Fruit fly (Drosophila melanogaster) whole organism, adult: ENCODE results near the gene CG45071.

ENCODE experiments used
- CG7045 ChIP-seq: fragments of 200-800 bp; sonication (Bioruptor generic); optimal IDR thresholded peaks from 2 replicates; lab custom pipeline; 2017; ENCODE audit warnings: missing biosample characterization, mild to moderate bottlenecking, missing genetic modification characterization
- CG7101 ChIP-seq: fragments of 200-800 bp; sonication (Bioruptor generic); optimal IDR thresholded peaks from 2 replicates; lab custom pipeline; 2018; ENCODE audit warnings: missing biosample characterization, mild to moderate bottlenecking, missing genetic modification characterization, moderate library complexity
- cnc ChIP-seq, 2 experiments: fragments of >200 bp; optimal IDR thresholded peaks; 2 replicates each; lab custom pipeline; 2017

- TF ChIP-seq CG7101 (peak; percentile 64), CG7045 (peak; percentile 24), cnc (optimal IDR thresholded peaks at IDR 0.05; lab: Kevin White, UChicago) (no peak)
Observed at dm6 chr3L:15107776-15108379, 2.2 kb downstream of the CG45071 start.
